Worm (Caenorhabditis elegans) whole organism, L4 larva: ENCODE results near the gene str-255.

Source experiments
- F26F4.8 ChIP-seq: fragments of 200-800 bp; sonication (Bioruptor generic); conservative IDR thresholded peaks from 2 replicates; pipeline ENCODE4 v1.3.6; 2022; ENCODE audit warnings: missing genetic modification characterization, missing compliant biosample characterization
- F49E8.2 ChIP-seq: sonication (generic microtip); optimal IDR thresholded peaks from 2 replicates; lab custom pipeline; 2016; ENCODE audit warnings: missing compliant biosample characterization, mild to moderate bottlenecking, missing genetic modification characterization, borderline replicate concordance
- T26A8.4 ChIP-seq: fragments of 200-800 bp; sonication (Bioruptor generic); IDR thresholded peaks from 2 replicates; pipeline ENCODE4 v1.3.6; 2022; ENCODE audit warnings: missing genetic modification characterization, missing compliant biosample characterization
- Y5F2A.4 ChIP-seq: fragments of 200-800 bp; sonication (Bioruptor generic); optimal IDR thresholded peaks from 2 replicates; lab custom pipeline; 2018; ENCODE audit warnings: mild to moderate bottlenecking, missing genetic modification characterization, missing compliant biosample characterization
- Y75B8A.6 ChIP-seq: fragments of 200-800 bp; sonication (Bioruptor generic); IDR thresholded peaks from 2 replicates; pipeline ENCODE4 v1.3.6; 2022; ENCODE audit warnings: missing genetic modification reagents, missing genetic modification characterization, missing compliant biosample characterization
- ZK337.2 ChIP-seq: fragments of 200-800 bp; sonication (Bioruptor generic); IDR thresholded peaks from 2 replicates; pipeline ENCODE4 v1.3.6; 2022; ENCODE audit warnings: missing genetic modification reagents, missing genetic modification characterization, missing compliant biosample characterization
- ama-1 ChIP-seq: fragments of 150-350 bp; optimal IDR thresholded peaks from 2 replicates; lab custom pipeline; 2014; ENCODE audit warnings: inconsistent platforms, mixed read lengths
- ceh-20 ChIP-seq: fragments of 200-800 bp; sonication (Bioruptor generic); IDR thresholded peaks from 2 replicates; pipeline ENCODE4 v1.3.6; 2022; ENCODE audit warnings: missing genetic modification reagents, missing genetic modification characterization, missing compliant biosample characterization
- ceh-44 ChIP-seq: fragments of 200-800 bp; sonication (Bioruptor generic); IDR thresholded peaks from 2 replicates; pipeline ENCODE4 v1.3.6; 2022; ENCODE audit warnings: missing genetic modification reagents, missing genetic modification characterization, missing compliant biosample characterization
- ctbp-1 ChIP-seq: fragments of 200-800 bp; sonication (Bioruptor generic); IDR thresholded peaks from 2 replicates; pipeline ENCODE4 v1.3.6; 2022; ENCODE audit warnings: missing genetic modification reagents, missing genetic modification characterization, missing compliant biosample characterization
- daf-16 ChIP-seq, 3 experiments: sonication (generic microtip); optimal IDR thresholded peaks; 2 replicates each; lab custom pipeline; 2016 to 2017; ENCODE audit warnings: missing genetic modification characterization in 3 of 3, missing genetic modification reagents in 3 of 3, mild to moderate bottlenecking in 2 of 3, missing compliant biosample characterization in 2 of 3, missing biosample characterization in 1 of 3, moderate library complexity in 1 of 3
- daf-8 ChIP-seq: fragments of 200-800 bp; sonication (Bioruptor generic); IDR thresholded peaks from 2 replicates; pipeline ENCODE4 v1.3.6; 2022; ENCODE audit warnings: missing genetic modification characterization, missing compliant biosample characterization
- dmd-6 ChIP-seq: fragments of 200-800 bp; sonication (Bioruptor generic); IDR thresholded peaks from 2 replicates; pipeline ENCODE4 v1.3.6; 2022; ENCODE audit warnings: missing genetic modification reagents, missing genetic modification characterization, missing compliant biosample characterization
- dmd-8 ChIP-seq: fragments of 200-800 bp; sonication (Bioruptor generic); IDR thresholded peaks from 2 replicates; pipeline ENCODE4 v1.3.6; 2022; ENCODE audit warnings: missing genetic modification characterization, missing compliant biosample characterization
- dmd-9 ChIP-seq: fragments of 200-800 bp; sonication (Bioruptor generic); IDR thresholded peaks from 2 replicates; pipeline ENCODE4 v1.3.6; 2022; ENCODE audit warnings: missing genetic modification reagents, missing genetic modification characterization, missing compliant biosample characterization
- dpl-1 ChIP-seq: fragments of 150-350 bp; optimal IDR thresholded peaks from 2 replicates; lab custom pipeline; 2014; ENCODE audit warnings: missing biosample characterization, missing genetic modification reagents, missing genetic modification characterization
- duxl-1 ChIP-seq: sonication (generic microtip); optimal IDR thresholded peaks from 2 replicates; lab custom pipeline; 2016; ENCODE audit warnings: mild to moderate bottlenecking, missing genetic modification characterization, moderate library complexity, missing compliant biosample characterization; ENCODE audit not compliant: poor library complexity
- dve-1 ChIP-seq: sonication (generic microtip); optimal IDR thresholded peaks from 2 replicates; lab custom pipeline; 2017; ENCODE audit warnings: antibody characterized with exemption, mild to moderate bottlenecking, missing genetic modification characterization, missing compliant biosample characterization; ENCODE audit not compliant: insufficient read depth
- egl-27 ChIP-seq: sonication (generic microtip); optimal IDR thresholded peaks from 3 replicates; lab custom pipeline; 2017; ENCODE audit warnings: missing biosample characterization, missing genetic modification reagents, missing genetic modification characterization
- egl-43 ChIP-seq: fragments of 200-800 bp; sonication (Bioruptor generic); IDR thresholded peaks from 2 replicates; pipeline ENCODE4 v1.3.6; 2022; ENCODE audit warnings: missing genetic modification reagents, missing genetic modification characterization, missing compliant biosample characterization
- hlh-11 ChIP-seq: fragments of 200-800 bp; sonication (Bioruptor generic); optimal IDR thresholded peaks from 2 replicates; lab custom pipeline; 2018; ENCODE audit warnings: mild to moderate bottlenecking, missing genetic modification characterization, missing compliant biosample characterization
- hmg-1.1 ChIP-seq: fragments of 200-800 bp; sonication (Bioruptor generic); IDR thresholded peaks from 2 replicates; pipeline ENCODE4 v1.3.6; 2022; ENCODE audit warnings: missing genetic modification reagents, missing genetic modification characterization, missing compliant biosample characterization
- lin-13 ChIP-seq: fragments of 150-350 bp; optimal IDR thresholded peaks from 2 replicates; lab custom pipeline; 2014; ENCODE audit warnings: missing biosample characterization, missing genetic modification reagents, missing genetic modification characterization
- lin-15B ChIP-seq: fragments of 150-350 bp; sonication (generic microtip); optimal IDR thresholded peaks from 3 replicates; lab custom pipeline; 2014; ENCODE audit warnings: missing biosample characterization, missing genetic modification characterization
- lin-38 ChIP-seq: fragments of 200-800 bp; sonication (Bioruptor generic); IDR thresholded peaks from 2 replicates; pipeline ENCODE4 v1.3.6; 2022; ENCODE audit warnings: missing genetic modification reagents, missing genetic modification characterization, missing compliant biosample characterization
- lsy-2 ChIP-seq, 2 experiments: fragments of 150-350 bp in 1 of 2; sonication (generic microtip) in 1 of 2; optimal IDR thresholded peaks; 2 replicates each; lab custom pipeline; 2014 to 2017; ENCODE audit warnings: missing biosample characterization in 2 of 2, missing genetic modification characterization in 2 of 2
- madf-5 ChIP-seq, 2 experiments: fragments of 200-800 bp; sonication (Bioruptor generic); IDR thresholded peaks; 2 replicates each; pipeline ENCODE4 v1.3.6; 2022; ENCODE audit warnings: missing compliant biosample characterization in 2 of 2, missing genetic modification characterization in 2 of 2
- madf-9 ChIP-seq: fragments of 200-800 bp; sonication (Bioruptor generic); conservative IDR thresholded peaks from 2 replicates; pipeline ENCODE4 v1.3.6; 2022; ENCODE audit warnings: missing genetic modification reagents, missing genetic modification characterization, missing compliant biosample characterization
- mep-1 ChIP-seq: fragments of 150-350 bp; sonication (generic microtip); optimal IDR thresholded peaks from 3 replicates; lab custom pipeline; 2014; ENCODE audit warnings: missing biosample characterization, missing genetic modification characterization
- mes-2 ChIP-seq: sonication (generic microtip); optimal IDR thresholded peaks from 2 replicates; lab custom pipeline; 2016; ENCODE audit warnings: missing genotype, mild to moderate bottlenecking, missing genetic modification characterization, missing compliant biosample characterization; ENCODE audit not compliant: poor library complexity, severe bottlenecking
- mxl-3 ChIP-seq: fragments of 200-800 bp; sonication (Bioruptor generic); optimal IDR thresholded peaks from 2 replicates; lab custom pipeline; 2018; ENCODE audit warnings: mild to moderate bottlenecking, missing genetic modification characterization, missing compliant biosample characterization
- nhr-111 ChIP-seq: fragments of 200-800 bp; sonication (Bioruptor generic); optimal IDR thresholded peaks from 2 replicates; lab custom pipeline; 2018; ENCODE audit warnings: mild to moderate bottlenecking, missing genetic modification characterization, missing compliant biosample characterization
- nhr-237 ChIP-seq: sonication (generic microtip); optimal IDR thresholded peaks from 2 replicates; lab custom pipeline; 2017; ENCODE audit warnings: missing biosample characterization, missing genetic modification characterization
- nhr-28 ChIP-seq: fragments of 150-350 bp; optimal IDR thresholded peaks from 2 replicates; lab custom pipeline; 2014; ENCODE audit warnings: missing biosample characterization, missing genetic modification characterization
- nhr-41 ChIP-seq: fragments of 200-800 bp; sonication (Bioruptor generic); IDR thresholded peaks from 2 replicates; pipeline ENCODE4 v1.3.6; 2022; ENCODE audit warnings: missing genetic modification reagents, missing genetic modification characterization, missing compliant biosample characterization
- nhr-6 ChIP-seq: fragments of 150-350 bp; optimal IDR thresholded peaks from 2 replicates; lab custom pipeline; 2014; ENCODE audit warnings: missing biosample characterization, missing genetic modification characterization
- pha-4 ChIP-seq, 2 experiments: fragments of 150-350 bp in 1 of 2; fragments of 200-800 bp in 1 of 2; sonication (Bioruptor generic) in 1 of 2; IDR thresholded peaks in 1 of 2; optimal IDR thresholded peaks in 1 of 2; 2 replicates each; pipeline versions ENCODE4 v1.3.6 to Lab custom; 2014 to 2022; ENCODE audit warnings: missing genetic modification characterization in 2 of 2, missing genetic modification reagents in 2 of 2, missing biosample characterization in 1 of 2, missing compliant biosample characterization in 1 of 2
- php-3 ChIP-seq: fragments of 200-800 bp; sonication (Bioruptor generic); IDR thresholded peaks from 2 replicates; pipeline ENCODE4 v1.3.6; 2022; ENCODE audit warnings: missing genetic modification reagents, missing genetic modification characterization, missing compliant biosample characterization
- pqm-1 ChIP-seq: sonication (generic microtip); optimal IDR thresholded peaks from 2 replicates; lab custom pipeline; 2017; ENCODE audit warnings: missing biosample characterization, missing genetic modification characterization
- rbr-2 ChIP-seq: sonication (generic microtip); optimal IDR thresholded peaks from 2 replicates; lab custom pipeline; 2016; ENCODE audit warnings: missing genotype, missing genetic modification characterization, missing compliant biosample characterization
- skn-1 ChIP-seq: fragments of 150-350 bp; optimal IDR thresholded peaks from 2 replicates; lab custom pipeline; 2014; ENCODE audit warnings: missing biosample characterization, missing genetic modification characterization
- snpc-4 ChIP-seq: fragments of 150-350 bp; optimal IDR thresholded peaks from 2 replicates; lab custom pipeline; 2014; ENCODE audit warnings: missing biosample characterization, missing genetic modification characterization
- spr-1 ChIP-seq: sonication (generic microtip); optimal IDR thresholded peaks from 2 replicates; lab custom pipeline; 2016; ENCODE audit warnings: mild to moderate bottlenecking, missing genetic modification characterization, missing compliant biosample characterization
- spr-3 ChIP-seq: fragments of 200-800 bp; sonication (Bioruptor generic); optimal IDR thresholded peaks from 2 replicates; lab custom pipeline; 2018; ENCODE audit warnings: mild to moderate bottlenecking, missing genetic modification characterization, missing compliant biosample characterization
- unc-130 ChIP-seq: sonication (generic microtip); optimal IDR thresholded peaks from 2 replicates; lab custom pipeline; 2016; ENCODE audit warnings: missing genetic modification reagents, missing genetic modification characterization, missing compliant biosample characterization
- unc-62 ChIP-seq, 3 experiments: fragments of 150-350 bp in 1 of 3; sonication (generic microtip); optimal IDR thresholded peaks in 2 of 3; peaks in 1 of 3; 1 replicate in 1 of 3; 2 replicates in 2 of 3; lab custom pipeline; 2014 to 2017; ENCODE audit warnings: missing biosample characterization in 3 of 3, missing genetic modification characterization in 3 of 3, missing genetic modification reagents in 3 of 3, missing genotype in 1 of 3
- zfp-3 ChIP-seq: fragments of 200-800 bp; sonication (Bioruptor generic); conservative IDR thresholded peaks from 2 replicates; pipeline ENCODE4 v1.3.6; 2022; ENCODE audit warnings: missing genetic modification reagents, missing genetic modification characterization, missing compliant biosample characterization
- ztf-11 ChIP-seq: fragments of 150-350 bp; optimal IDR thresholded peaks from 2 replicates; lab custom pipeline; 2014; ENCODE audit warnings: missing biosample characterization, missing genetic modification characterization

The str-255 gene

DNA sequence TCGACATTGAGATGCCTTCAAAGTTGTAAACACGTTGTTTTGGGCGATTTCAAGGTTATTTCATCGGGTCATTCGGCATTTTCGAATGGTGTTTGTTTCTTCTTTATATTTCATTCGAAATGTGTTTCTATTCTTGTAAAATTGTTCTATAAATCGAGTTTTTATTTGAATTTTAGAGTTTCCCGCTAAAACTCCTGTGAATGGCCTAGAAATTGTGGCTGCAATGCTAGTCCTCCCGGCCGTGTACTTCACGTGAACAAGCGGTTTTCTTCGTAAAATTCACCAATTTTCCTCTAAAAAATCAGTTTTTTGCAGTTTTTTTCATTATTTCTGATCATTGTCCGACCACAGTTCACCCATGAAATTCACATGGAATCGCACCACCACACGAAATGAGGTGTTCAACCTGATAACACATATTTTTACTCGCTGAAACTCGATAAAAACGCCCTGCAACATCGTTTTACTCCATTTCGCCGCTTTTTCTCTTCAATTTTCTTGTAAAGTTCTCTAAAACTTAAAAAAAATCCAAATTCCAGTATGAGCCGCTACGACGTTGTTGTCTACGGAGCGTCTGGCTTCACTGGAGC is 36.5 kb downstream of the str-255 start, which contains the start of gene ldp-1:
Gene ldp-1 (plus strand): TSS at position 540 of the 590 bp plus-strand sequence.
- TF ChIP-seq ama-1 = no peak
- 0 out of 2 replicates have a peak, but pooled peaks have one; percentile 25 for TF ChIP-seq zfp-3 (GFP tag; lab: Robert Waterston, UW)
- TF ChIP-seq nhr-111 (GFP tag; lab: Kevin White, UChicago) = no peak
- TF ChIP-seq nhr-237 (tag; lab: Kevin White, UChicago) = no peak
- no peak for TF ChIP-seq lin-13 (GFP tag; lab: Kevin White, UChicago)
- peak in 1 of 2 experiments; percentile 73 for TF ChIP-seq lsy-2 (tag; optimal IDR thresholded peaks at IDR 0.05; lab: Kevin White, UChicago)
- TF ChIP-seq ceh-44 (GFP tag; lab: Robert Waterston, UW) = no peak
- no peak for TF ChIP-seq skn-1 (tag; lab: Kevin White, UChicago)
- TF ChIP-seq hmg-1.1 (GFP tag; lab: Robert Waterston, UW) = no peak
- TF ChIP-seq rbr-2 (tag; lab: Kevin White, UChicago) = peak; percentile 13
- TF ChIP-seq snpc-4 (tag; lab: Kevin White, UChicago) = no peak
- peak; percentile 25 for TF ChIP-seq F49E8.2 (tag; lab: Kevin White, UChicago)
- no peak for TF ChIP-seq mxl-3 (GFP tag; lab: Kevin White, UChicago)
- TF ChIP-seq php-3 (GFP tag; lab: Robert Waterston, UW) = no peak
- TF ChIP-seq daf-8 (GFP tag; lab: Robert Waterston, UW) = no peak
- peak; percentile 97 for TF ChIP-seq mes-2 (tag; lab: Kevin White, UChicago)
- TF ChIP-seq T26A8.4 (GFP tag; lab: Robert Waterston, UW) = peak; percentile 56; the same call in 1 of the 2 replicates
- TF ChIP-seq Y75B8A.6 (GFP tag; lab: Robert Waterston, UW) = no peak
- TF ChIP-seq nhr-28 (tag; lab: Kevin White, UChicago) = peak; percentile 7
- TF ChIP-seq ctbp-1 (GFP tag; lab: Robert Waterston, UW) = no peak
- no peak for TF ChIP-seq daf-16 (GFP tag; optimal IDR thresholded peaks at IDR 0.05; lab: Kevin White, UChicago)
- no peak for TF ChIP-seq daf-16 (tag; optimal IDR thresholded peaks at IDR 0.05; lab: Kevin White, UChicago)
- peak; percentile 34 for TF ChIP-seq hlh-11 (tag; lab: Kevin White, UChicago)
- TF ChIP-seq Y5F2A.4 (GFP tag; lab: Kevin White, UChicago) = no peak
- no peak for TF ChIP-seq spr-3 (GFP tag; lab: Kevin White, UChicago)
- no peak for TF ChIP-seq nhr-6 (tag; lab: Kevin White, UChicago)
- TF ChIP-seq lin-38 (GFP tag; lab: Robert Waterston, UW) = peak; percentile 64
- TF ChIP-seq egl-43 (GFP tag; lab: Robert Waterston, UW) = no peak
- 0 out of 2 replicates have a peak, but pooled peaks have one; percentile 26 for TF ChIP-seq madf-9 (GFP tag; lab: Robert Waterston, UW)
- TF ChIP-seq spr-1 (tag; lab: Kevin White, UChicago) = no peak
- no peak for TF ChIP-seq dmd-8
- TF ChIP-seq ztf-11 (tag; lab: Kevin White, UChicago) = no peak
- peak; percentile 10 for TF ChIP-seq mep-1
- no peak for TF ChIP-seq madf-5 (GFP tag; IDR thresholded peaks at IDR 0.05; lab: Robert Waterston, UW)
- peak; percentile 31 for TF ChIP-seq unc-130 (GFP tag; lab: Kevin White, UChicago)
- TF ChIP-seq unc-62 (GFP tag; optimal IDR thresholded peaks at IDR 0.05 in 1 of 2; lab: Kevin White, UChicago) = peak in 1 of 2 experiments; percentile 88
- TF ChIP-seq unc-62 (tag; optimal IDR thresholded peaks at IDR 0.05; lab: Kevin White, UChicago) = no peak
- TF ChIP-seq egl-27 = no peak
- TF ChIP-seq F26F4.8 (GFP tag; lab: Robert Waterston, UW) = no peak
- TF ChIP-seq ZK337.2 (GFP tag; lab: Robert Waterston, UW) = peak; percentile 78
- TF ChIP-seq pha-4 (GFP tag; IDR thresholded peaks at IDR 0.05; lab: Robert Waterston, UW) = no peak
- no peak for TF ChIP-seq pha-4 (tag; optimal IDR thresholded peaks at IDR 0.05; lab: Kevin White, UChicago)
- peak; percentile 48 for TF ChIP-seq dmd-6 (GFP tag; lab: Robert Waterston, UW)
- TF ChIP-seq dmd-9 (GFP tag; lab: Robert Waterston, UW) = peak; percentile 78
- TF ChIP-seq lin-15B (tag; lab: Kevin White, UChicago) = no peak
- peak; percentile 94 for TF ChIP-seq dpl-1
- peak; percentile 20 for TF ChIP-seq dve-1
- no peak for TF ChIP-seq nhr-41 (GFP tag; lab: Robert Waterston, UW)
- TF ChIP-seq ceh-20 (GFP tag; lab: Robert Waterston, UW) = no peak; the same call in 1 of the 2 replicates
- TF ChIP-seq pqm-1 (tag; lab: Kevin White, UChicago) = no peak
- TF ChIP-seq duxl-1 (tag; lab: Kevin White, UChicago) = peak; percentile 58
